Fruit fly (Drosophila melanogaster): ENCODE data around the gene CG9386.

The CG9386 gene

dm6 chr3R:9551013-9551658, 4.1 kb downstream of the CG9386 start (continued):
- TF ChIP-seq salm (tag; optimal IDR thresholded peaks at IDR 0.05) (no peak), maf-S (GFP tag; optimal IDR thresholded peaks at IDR 0.05) (peak; percentile 37), Mes4 (GFP tag; optimal IDR thresholded peaks at IDR 0.05) (no peak), pnt (GFP tag; optimal IDR thresholded peaks at IDR 0.05) (no peak), bigmax (GFP tag; optimal IDR thresholded peaks at IDR 0.05) (peak; percentile 48), org-1 (GFP tag; optimal IDR thresholded peaks at IDR 0.05) (peak; percentile 25), kni (GFP tag; optimal IDR thresholded peaks at IDR 0.05) (peak; percentile 79), pho (GFP tag; optimal IDR thresholded peaks at IDR 0.05) (no peak), CG14860 (GFP tag; IDR thresholded peaks at IDR 0.05; ENCODE audit: partially characterized antibody) (no peak), CG2120 (GFP tag; optimal IDR thresholded peaks at IDR 0.05) (peak; percentile 21), CG11398 (GFP tag; optimal IDR thresholded peaks at IDR 0.05) (peak; percentile 63), Jarid2 (GFP tag; optimal IDR thresholded peaks at IDR 0.05) (peak; percentile 52), CG15011 (GFP tag; optimal IDR thresholded peaks at IDR 0.05) (peak; percentile 19), CG2678 (tag; optimal IDR thresholded peaks at IDR 0.05) (peak; percentile 58), MBD-R2 (GFP tag; IDR thresholded peaks at IDR 0.05) (no peak), br (optimal IDR thresholded peaks at IDR 0.05) (no peak), CG30431 (GFP tag; optimal IDR thresholded peaks at IDR 0.05) (no peak), ac (GFP tag; optimal IDR thresholded peaks at IDR 0.05) (peak; percentile 3), CG10267 (tag; optimal IDR thresholded peaks at IDR 0.05) (no peak), sisA (GFP tag; IDR thresholded peaks at IDR 0.05) (no peak), pum (GFP tag; optimal IDR thresholded peaks at IDR 0.05) (no peak), Pdp1 (GFP tag; optimal IDR thresholded peaks at IDR 0.05) (peak; percentile 11 to 74), fd3F (GFP tag; optimal IDR thresholded peaks at IDR 0.05) (no peak), Camta (GFP tag; optimal IDR thresholded peaks at IDR 0.05) (peak; percentile 46), eyg (GFP tag; optimal IDR thresholded peaks at IDR 0.05) (no peak), MTF-1 (GFP tag; optimal IDR thresholded peaks at IDR 0.05; ENCODE audit: borderline replicate concordance) (peak; percentile 79), hkb (optimal IDR thresholded peaks at IDR 0.05) (no peak), hkb (GFP tag; IDR thresholded peaks at IDR 0.05) (no peak), HLH3B (GFP tag; IDR thresholded peaks at IDR 0.05) (no peak), Dip3 (GFP tag; optimal IDR thresholded peaks at IDR 0.05) (no peak), CG4854 (GFP tag; optimal IDR thresholded peaks at IDR 0.05) (no peak), ato (GFP tag; IDR thresholded peaks at IDR 0.05; ENCODE audit: partially characterized antibody) (no peak), CG3065 (GFP tag; optimal IDR thresholded peaks at IDR 0.05) (no peak), CG15601 (tag; optimal IDR thresholded peaks at IDR 0.05) (no peak), Ets65A (GFP tag) (no peak), CG13296 (GFP tag; optimal IDR thresholded peaks at IDR 0.05) (peak; percentile 80), lbe (GFP tag; optimal IDR thresholded peaks at IDR 0.05) (peak; percentile 58), CG16813 (GFP tag; IDR thresholded peaks at IDR 0.05; ENCODE audit: partially characterized antibody) (no peak), CG6854 (GFP tag; optimal IDR thresholded peaks at IDR 0.05) (peak; percentile 71), shn (GFP tag; optimal IDR thresholded peaks at IDR 0.05) (peak; percentile 37), zfh2 (GFP tag; optimal IDR thresholded peaks at IDR 0.05) (peak; percentile 16), nau (GFP tag; optimal IDR thresholded peaks at IDR 0.05) (peak; percentile 71), pros (GFP tag; optimal IDR thresholded peaks at IDR 0.05) (peak; percentile 45), zf30C (GFP tag; optimal IDR thresholded peaks at IDR 0.05) (peak; percentile 0), CG13775 (GFP tag; optimal IDR thresholded peaks at IDR 0.05) (no peak), CG13424 (tag; optimal IDR thresholded peaks at IDR 0.05) (no peak), CG13894 (tag; optimal IDR thresholded peaks at IDR 0.05) (peak; percentile 66), sug (tag; optimal IDR thresholded peaks at IDR 0.05) (peak; percentile 77), CG15514 (GFP tag; optimal IDR thresholded peaks at IDR 0.05) (peak; percentile 72), CG8281 (tag; optimal IDR thresholded peaks at IDR 0.05) (peak; percentile 11)

Measured in whole organism, embryonic.